Fruit fly (Drosophila melanogaster) whole organism, embryonic: ENCODE data around the gene Gr64f.
A peak's percentile ranks its signal among the peaks of the same experiment; 100 is the strongest.

ENCODE experiments used
- Bdp1 ChIP-seq: fragments of 200-800 bp; sonication (Bioruptor generic); optimal IDR thresholded peaks from 3 replicates; lab custom pipeline; 2016; ENCODE audit warnings: missing biosample characterization, missing genetic modification characterization
- CG10267 ChIP-seq: fragments of 200-800 bp; sonication (Bioruptor generic); optimal IDR thresholded peaks from 2 replicates; lab custom pipeline; 2018; ENCODE audit warnings: missing biosample characterization, mild to moderate bottlenecking, missing genetic modification characterization, moderate library complexity
- CG10366 ChIP-seq: fragments of 200-800 bp; sonication (Bioruptor generic); IDR thresholded peaks from 2 replicates; pipeline ENCODE4 v1.3.6; 2022; ENCODE audit warnings: missing biosample characterization, missing genetic modification characterization
- CG11504 ChIP-seq: fragments of 200-800 bp; sonication (Bioruptor generic); optimal IDR thresholded peaks from 3 replicates; lab custom pipeline; 2019; ENCODE audit warnings: missing biosample characterization, mild to moderate bottlenecking, missing genetic modification characterization, moderate library complexity
- CG11560 ChIP-seq: fragments of 200-800 bp; sonication (Bioruptor generic); IDR thresholded peaks from 3 replicates; pipeline ENCODE4 v1.3.6; 2022; ENCODE audit warnings: missing biosample characterization, missing genetic modification characterization
- CG13123 ChIP-seq: fragments of 200-800 bp; sonication (Bioruptor generic); optimal IDR thresholded peaks from 2 replicates; lab custom pipeline; 2016; ENCODE audit warnings: missing biosample characterization, missing genetic modification characterization
- CG14965 ChIP-seq: fragments of 200-800 bp; sonication (Bioruptor generic); optimal IDR thresholded peaks from 2 replicates; lab custom pipeline; 2016; ENCODE audit warnings: missing biosample characterization, missing genetic modification characterization, borderline replicate concordance
- CG15011 ChIP-seq: fragments of 200-800 bp; sonication (Bioruptor generic); optimal IDR thresholded peaks from 3 replicates; lab custom pipeline; 2018; ENCODE audit warnings: missing biosample characterization, mild to moderate bottlenecking, missing genetic modification characterization
- CG15514 ChIP-seq: fragments of 200-800 bp; sonication (Bioruptor generic); optimal IDR thresholded peaks from 3 replicates; lab custom pipeline; 2017; ENCODE audit warnings: missing biosample characterization, missing genetic modification characterization, mild to moderate bottlenecking, moderate library complexity, missing genetic modification reagents
- CG1602 ChIP-seq: fragments of 200-800 bp; sonication (Bioruptor generic); optimal IDR thresholded peaks from 3 replicates; lab custom pipeline; 2016; ENCODE audit warnings: missing biosample characterization, missing genetic modification characterization
- CG1647 ChIP-seq: fragments of 200-800 bp; sonication (Bioruptor generic); optimal IDR thresholded peaks from 3 replicates; lab custom pipeline; 2016; ENCODE audit warnings: missing biosample characterization, missing genetic modification characterization
- CG16813 ChIP-seq: fragments of 200-800 bp; sonication (Bioruptor generic); IDR thresholded peaks from 3 replicates; pipeline ENCODE4 v1.3.6; 2022; ENCODE audit warnings: missing biosample characterization, missing genetic modification characterization; ENCODE audit not compliant: partially characterized antibody
- CG16863 ChIP-seq: fragments of 200-800 bp; sonication (Bioruptor generic); optimal IDR thresholded peaks from 3 replicates; lab custom pipeline; 2016; ENCODE audit warnings: missing biosample characterization, missing genetic modification characterization
- CG17912 ChIP-seq: fragments of 200-800 bp; sonication (Bioruptor generic); optimal IDR thresholded peaks from 2 replicates; lab custom pipeline; 2018; ENCODE audit warnings: missing biosample characterization, mild to moderate bottlenecking, missing genetic modification characterization
- CG2678 ChIP-seq: fragments of 200-800 bp; sonication (Bioruptor generic); optimal IDR thresholded peaks from 3 replicates; lab custom pipeline; 2019; ENCODE audit warnings: missing biosample characterization, mild to moderate bottlenecking, missing genetic modification characterization, moderate library complexity
- CG30431 ChIP-seq: fragments of 200-800 bp; sonication (Bioruptor generic); optimal IDR thresholded peaks from 2 replicates; lab custom pipeline; 2017; ENCODE audit warnings: missing biosample characterization, missing genetic modification characterization
- CG32532 ChIP-seq: fragments of 200-800 bp; sonication (Bioruptor generic); IDR thresholded peaks from 2 replicates; pipeline ENCODE4 v1.3.6; 2022; ENCODE audit warnings: missing biosample characterization, missing genetic modification characterization
- CG34224 ChIP-seq: fragments of 200-800 bp; sonication (Bioruptor generic); IDR thresholded peaks from 3 replicates; pipeline ENCODE4 v1.3.6; 2022; ENCODE audit warnings: missing biosample characterization, missing genetic modification characterization; ENCODE audit not compliant: partially characterized antibody
- CG3838 ChIP-seq: fragments of 200-800 bp; sonication (Bioruptor generic); optimal IDR thresholded peaks from 3 replicates; lab custom pipeline; 2016; ENCODE audit warnings: missing biosample characterization, missing genetic modification characterization
- CG4730 ChIP-seq: fragments of 200-800 bp; sonication (Bioruptor generic); IDR thresholded peaks from 2 replicates; pipeline ENCODE4 v1.3.6; 2022; ENCODE audit warnings: missing biosample characterization, missing genetic modification characterization
- CG6765 ChIP-seq: fragments of 200-800 bp; sonication (Bioruptor generic); optimal IDR thresholded peaks from 3 replicates; lab custom pipeline; 2017; ENCODE audit warnings: missing biosample characterization, mild to moderate bottlenecking, missing genetic modification characterization
- CG8281 ChIP-seq: fragments of 200-800 bp; sonication (Bioruptor generic); optimal IDR thresholded peaks from 2 replicates; lab custom pipeline; 2018; ENCODE audit warnings: missing biosample characterization, mild to moderate bottlenecking, missing genetic modification characterization, moderate library complexity
- CG9797 ChIP-seq: fragments of 200-800 bp; sonication (Bioruptor generic); optimal IDR thresholded peaks from 3 replicates; lab custom pipeline; 2018; ENCODE audit warnings: missing biosample characterization, mild to moderate bottlenecking, missing genetic modification characterization
- CTCF ChIP-seq: fragments of 200-800 bp; sonication (Bioruptor generic); optimal IDR thresholded peaks from 2 replicates; lab custom pipeline; 2017; ENCODE audit warnings: missing biosample characterization, mild to moderate bottlenecking, missing genetic modification characterization, moderate library complexity
- Dbx ChIP-seq: fragments of 200-800 bp; sonication (Bioruptor generic); IDR thresholded peaks from 3 replicates; pipeline ENCODE4 v1.3.6; 2022; ENCODE audit warnings: missing biosample characterization, missing genetic modification characterization
- Dp ChIP-seq: fragments of 200-800 bp; sonication (Bioruptor generic); optimal IDR thresholded peaks from 2 replicates; lab custom pipeline; 2018; ENCODE audit warnings: missing biosample characterization, mild to moderate bottlenecking, missing genetic modification characterization, moderate library complexity
- Fer1 ChIP-seq: fragments of 200-800 bp; sonication (Bioruptor generic); optimal IDR thresholded peaks from 2 replicates; lab custom pipeline; 2017; ENCODE audit warnings: missing biosample characterization, mild to moderate bottlenecking, missing genetic modification characterization
- Hand ChIP-seq: fragments of 200-800 bp; sonication (Bioruptor generic); optimal IDR thresholded peaks from 2 replicates; lab custom pipeline; 2017; ENCODE audit warnings: mild to moderate bottlenecking, missing biosample characterization, missing genetic modification reagents, missing genetic modification characterization
- Hr78 ChIP-seq, 2 experiments: fragments of 200-800 bp in 1 of 2; fragments of >200 bp in 1 of 2; sonication (Bioruptor generic) in 1 of 2; optimal IDR thresholded peaks; 2 replicates each; lab custom pipeline; 2017 to 2019; ENCODE audit warnings: missing biosample characterization in 2 of 2, missing genetic modification characterization in 2 of 2, mild to moderate bottlenecking in 1 of 2, moderate library complexity in 1 of 2
- MESR4 ChIP-seq: fragments of 200-800 bp; sonication (Bioruptor generic); optimal IDR thresholded peaks from 2 replicates; lab custom pipeline; 2018; ENCODE audit warnings: missing biosample characterization, mild to moderate bottlenecking, missing genetic modification characterization, moderate library complexity
- NFAT ChIP-seq: fragments of 200-800 bp; sonication (Bioruptor generic); IDR thresholded peaks from 2 replicates; pipeline ENCODE4 v1.3.6; 2022; ENCODE audit warnings: missing biosample characterization, missing genetic modification characterization
- NK7.1 ChIP-seq: fragments of 200-800 bp; sonication (Bioruptor generic); optimal IDR thresholded peaks from 3 replicates; lab custom pipeline; 2016; ENCODE audit warnings: missing biosample characterization, missing genetic modification characterization
- Oli ChIP-seq: fragments of 200-800 bp; sonication (Bioruptor generic); optimal IDR thresholded peaks from 2 replicates; lab custom pipeline; 2018; ENCODE audit warnings: missing biosample characterization, mild to moderate bottlenecking, missing genetic modification characterization, moderate library complexity
- Sox102F ChIP-seq: fragments of 200-800 bp; sonication (Bioruptor generic); optimal IDR thresholded peaks from 2 replicates; lab custom pipeline; 2018; ENCODE audit warnings: missing biosample characterization, mild to moderate bottlenecking, missing genetic modification characterization, moderate library complexity
- Spps ChIP-seq: fragments of 200-800 bp; sonication (Bioruptor generic); optimal IDR thresholded peaks from 2 replicates; lab custom pipeline; 2018; ENCODE audit warnings: missing biosample characterization, mild to moderate bottlenecking, missing genetic modification characterization
- Vsx1 ChIP-seq: fragments of 200-800 bp; sonication (Bioruptor generic); optimal IDR thresholded peaks from 2 replicates; lab custom pipeline; 2017; ENCODE audit warnings: missing biosample characterization, mild to moderate bottlenecking, missing genetic modification characterization, missing genetic modification reagents
- az2 ChIP-seq: fragments of 200-800 bp; sonication (Bioruptor generic); optimal IDR thresholded peaks from 3 replicates; lab custom pipeline; 2016; ENCODE audit warnings: missing biosample characterization, missing genetic modification characterization
- bsh ChIP-seq, 2 experiments: fragments of 200-800 bp; sonication (Bioruptor generic); optimal IDR thresholded peaks; 2 replicates each; lab custom pipeline; 2017 to 2018; ENCODE audit warnings: mild to moderate bottlenecking in 2 of 2, missing biosample characterization in 2 of 2, missing genetic modification characterization in 2 of 2, moderate library complexity in 1 of 2
- dimm ChIP-seq: fragments of 200-800 bp; sonication (Bioruptor generic); IDR thresholded peaks from 2 replicates; pipeline ENCODE4 v1.3.6; 2022; ENCODE audit warnings: missing biosample characterization, missing genetic modification characterization
- eyg ChIP-seq: fragments of 200-800 bp; sonication (Bioruptor generic); optimal IDR thresholded peaks from 3 replicates; lab custom pipeline; 2016; ENCODE audit warnings: missing biosample characterization, missing genetic modification characterization
- inv ChIP-seq: fragments of 200-800 bp; sonication (Bioruptor generic); IDR thresholded peaks from 2 replicates; pipeline ENCODE4 v1.3.6; 2022; ENCODE audit warnings: missing biosample characterization, missing genetic modification characterization; ENCODE audit not compliant: partially characterized antibody
- nom ChIP-seq: fragments of 200-800 bp; sonication (Bioruptor generic); optimal IDR thresholded peaks from 2 replicates; lab custom pipeline; 2017; ENCODE audit warnings: missing biosample characterization, missing genetic modification characterization, mild to moderate bottlenecking, moderate library complexity, missing genetic modification reagents
- odd ChIP-seq: fragments of 200-800 bp; sonication (Bioruptor generic); optimal IDR thresholded peaks from 2 replicates; lab custom pipeline; 2017; ENCODE audit warnings: missing biosample characterization, mild to moderate bottlenecking, missing genetic modification characterization
- sens ChIP-seq: fragments of 200-800 bp; sonication (Bioruptor generic); peaks from one replicate; lab custom pipeline; 2016; ENCODE audit warnings: missing biosample characterization, missing genetic modification characterization
- slp2 ChIP-seq: fragments of 200-800 bp; sonication (Bioruptor generic); optimal IDR thresholded peaks from 2 replicates; lab custom pipeline; 2016; ENCODE audit warnings: missing biosample characterization, missing genetic modification characterization
- sug ChIP-seq: fragments of 200-800 bp; optimal IDR thresholded peaks from 2 replicates; lab custom pipeline; 2019; ENCODE audit warnings: missing biosample characterization, mild to moderate bottlenecking, missing genetic modification characterization, moderate library complexity
- tll ChIP-seq, 2 experiments: fragments of 200-800 bp in 1 of 2; fragments of >200 bp in 1 of 2; sonication (Bioruptor generic) in 1 of 2; optimal IDR thresholded peaks; 2 replicates each; lab custom pipeline; 2017 to 2019; ENCODE audit warnings: missing biosample characterization in 2 of 2, missing genetic modification characterization in 2 of 2, mild to moderate bottlenecking in 1 of 2, moderate library complexity in 1 of 2
- toy ChIP-seq: fragments of 200-800 bp; sonication (Bioruptor generic); IDR thresholded peaks from 2 replicates; pipeline ENCODE4 v1.3.6; 2022; ENCODE audit warnings: missing biosample characterization, missing genetic modification characterization
- wek ChIP-seq: fragments of 200-800 bp; sonication (Bioruptor generic); optimal IDR thresholded peaks from 3 replicates; lab custom pipeline; 2018; ENCODE audit warnings: missing biosample characterization, mild to moderate bottlenecking, missing genetic modification characterization, moderate library complexity
- wor ChIP-seq: fragments of 200-800 bp; sonication (Bioruptor generic); IDR thresholded peaks from 2 replicates; pipeline ENCODE4 v1.3.6; 2022; ENCODE audit warnings: missing biosample characterization, missing genetic modification characterization
- zf30C ChIP-seq: fragments of 200-800 bp; sonication (Bioruptor generic); optimal IDR thresholded peaks from 3 replicates; lab custom pipeline; 2018; ENCODE audit warnings: missing biosample characterization, mild to moderate bottlenecking, missing genetic modification characterization

Gr64f gene

DNA sequence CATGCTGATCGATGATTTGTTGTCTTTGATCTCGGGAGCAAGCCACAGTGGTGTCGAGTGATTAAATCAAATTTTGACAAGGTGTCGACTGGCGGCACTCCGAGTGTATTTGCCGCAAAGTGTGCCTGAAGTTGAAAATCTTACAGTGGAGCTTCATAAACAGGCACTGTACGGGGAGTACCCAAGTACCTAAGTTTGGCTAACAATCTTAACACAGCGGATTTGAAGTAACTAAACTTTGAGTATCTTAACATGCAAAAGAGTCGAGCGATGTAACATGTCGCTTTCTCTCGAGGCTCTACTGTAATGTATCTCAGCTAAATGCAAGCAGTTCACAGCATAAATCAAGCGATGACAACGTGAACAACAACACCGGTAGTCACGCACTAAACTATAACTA is 18.8 kb upstream of the Gr64f start (continued):
- TF ChIP-seq CG15011 (no peak), CG9797 (GFP tag; lab: Kevin White, UChicago) (no peak), sens (GFP tag; lab: Kevin White, UChicago) (peak; percentile 97), az2 (peak; percentile 75), CG11504 (tag; lab: Kevin White, UChicago) (peak; percentile 70), CG16863 (peak; percentile 65), Sox102F (GFP tag; lab: Kevin White, UChicago) (peak; percentile 65), nom (GFP tag; lab: Kevin White, UChicago) (no peak), CG34224 (GFP tag; lab: Robert Waterston, UW) (no peak), tll (GFP tag; optimal IDR thresholded peaks at IDR 0.05; lab: Kevin White, UChicago) (no peak), toy (GFP tag; lab: Robert Waterston, UW) (no peak), Spps (tag; lab: Kevin White, UChicago) (peak; percentile 56), wek (no peak), CG10267 (tag; lab: Kevin White, UChicago) (peak; percentile 58), Bdp1 (GFP tag; lab: Kevin White, UChicago) (no peak), CG17912 (GFP tag; lab: Kevin White, UChicago) (no peak), wor (GFP tag; lab: Robert Waterston, UW) (peak; percentile 58), Hr78 (GFP tag; optimal IDR thresholded peaks at IDR 0.05; lab: Kevin White, UChicago) (no peak), zf30C (no peak), NFAT (GFP tag; lab: Robert Waterston, UW) (0 out of 2 replicates have a peak, but pooled peaks have one; percentile 31), CG15514 (no peak), NK7.1 (GFP tag; lab: Kevin White, UChicago) (no peak), slp2 (GFP tag; lab: Kevin White, UChicago) (peak; percentile 45), CG4730 (GFP tag; lab: Robert Waterston, UW) (peak; percentile 58), Dbx (GFP tag; lab: Robert Waterston, UW) (no peak), dimm (GFP tag; lab: Robert Waterston, UW) (no peak), MESR4 (no peak), odd (GFP tag; lab: Kevin White, UChicago) (no peak), CG11560 (tag; lab: Robert Waterston, UW) (peak; percentile 34; the same call in 1 of the 3 replicates), CG16813 (GFP tag; lab: Robert Waterston, UW) (no peak), CG1647 (no peak), sug (tag; lab: Kevin White, UChicago) (no peak), Fer1 (no peak), CG8281 (no peak), inv (no peak), CG32532 (GFP tag; lab: Robert Waterston, UW) (0 out of 2 replicates have a peak, but pooled peaks have one; percentile 19), Hand (GFP tag; lab: Kevin White, UChicago) (no peak), CG13123 (GFP tag; lab: Kevin White, UChicago) (no peak), Vsx1 (GFP tag; lab: Kevin White, UChicago) (no peak), CG2678 (peak; percentile 59), CG3838 (GFP tag; lab: Kevin White, UChicago) (no peak), eyg (GFP tag; lab: Kevin White, UChicago) (no peak), CG1602 (GFP tag; lab: Kevin White, UChicago) (peak; percentile 62), CG14965 (GFP tag; lab: Kevin White, UChicago) (no peak), bsh (GFP tag; optimal IDR thresholded peaks at IDR 0.05; lab: Kevin White, UChicago) (peak in 1 of 2 experiments; percentile 87), Oli (tag; lab: Kevin White, UChicago) (peak; percentile 65), CTCF (GFP tag; lab: Kevin White, UChicago) (no peak), CG30431 (GFP tag; lab: Kevin White, UChicago) (peak; percentile 83), Dp (GFP tag; lab: Kevin White, UChicago) (no peak), CG6765 (no peak), CG10366 (GFP tag; lab: Robert Waterston, UW) (peak; percentile 66)
